Worm (Caenorhabditis elegans) whole organism, young adult: ENCODE measurements around the gene EEED8.18.

Source experiments
- F37B4.10 ChIP-seq: fragments of 200-800 bp; sonication (Bioruptor generic); IDR thresholded peaks from 2 replicates; pipeline ENCODE4 v1.3.6; 2022; ENCODE audit warnings: missing genetic modification characterization, missing compliant biosample characterization
- F49E8.2 ChIP-seq: sonication (generic microtip); optimal IDR thresholded peaks from 3 replicates; lab custom pipeline; 2017; ENCODE audit warnings: missing genetic modification characterization, mild to moderate bottlenecking, missing compliant biosample characterization, antibody characterized with exemption, moderate library complexity; ENCODE audit not compliant: insufficient read depth
- F55B11.4 ChIP-seq: sonication (generic microtip); optimal IDR thresholded peaks from 2 replicates; lab custom pipeline; 2016; ENCODE audit warnings: missing compliant biosample characterization, missing genetic modification characterization, borderline replicate concordance; ENCODE audit not compliant: insufficient read depth
- T07F8.4 ChIP-seq: sonication (generic microtip); optimal IDR thresholded peaks from 2 replicates; lab custom pipeline; 2016; ENCODE audit warnings: mild to moderate bottlenecking, missing genetic modification characterization, moderate library complexity, missing compliant biosample characterization
- T26A5.8 ChIP-seq: sonication (generic microtip); optimal IDR thresholded peaks from 2 replicates; lab custom pipeline; 2016; ENCODE audit warnings: missing genetic modification characterization, missing compliant biosample characterization
- ama-1 ChIP-seq, 3 experiments: fragments of 150-350 bp in 1 of 3; sonication (generic microtip) in 2 of 3; optimal IDR thresholded peaks; 2 replicates each; lab custom pipeline; 2014 to 2018; ENCODE audit warnings: missing biosample characterization in 2 of 3, missing genetic modification characterization in 2 of 3, missing genetic modification reagents in 2 of 3
- cebp-1 ChIP-seq, 2 experiments: fragments of 200-800 bp in 1 of 2; sonication (Bioruptor generic) in 1 of 2; sonication (generic microtip) in 1 of 2; IDR thresholded peaks in 1 of 2; optimal IDR thresholded peaks in 1 of 2; 2 replicates each; pipeline versions ENCODE4 v1.3.6 to Lab custom; 2017 to 2022; ENCODE audit warnings: missing compliant biosample characterization in 2 of 2, missing genetic modification characterization in 2 of 2, mild to moderate bottlenecking in 1 of 2, missing genetic modification reagents in 1 of 2, moderate library complexity in 1 of 2
- cebp-2 ChIP-seq: fragments of 200-800 bp; sonication (Bioruptor generic); IDR thresholded peaks from 2 replicates; pipeline ENCODE4 v1.3.6; 2022; ENCODE audit warnings: missing genetic modification characterization, missing compliant biosample characterization
- ceh-40 ChIP-seq: fragments of 200-800 bp; sonication (Bioruptor generic); IDR thresholded peaks from 2 replicates; pipeline ENCODE4 v1.3.6; 2022; ENCODE audit warnings: missing genetic modification characterization, missing compliant biosample characterization
- ceh-91 ChIP-seq: fragments of 200-800 bp; sonication (Bioruptor generic); IDR thresholded peaks from 2 replicates; pipeline ENCODE4 v1.3.6; 2022; ENCODE audit warnings: missing genetic modification reagents, missing genetic modification characterization, missing compliant biosample characterization
- hlh-12 ChIP-seq: sonication (generic microtip); optimal IDR thresholded peaks from 2 replicates; lab custom pipeline; 2016; ENCODE audit warnings: missing genetic modification characterization, missing compliant biosample characterization
- hmg-1.2 ChIP-seq: fragments of 200-800 bp; sonication (Bioruptor generic); IDR thresholded peaks from 2 replicates; pipeline ENCODE4 v1.3.6; 2022; ENCODE audit warnings: missing genetic modification reagents, missing genetic modification characterization, missing compliant biosample characterization
- hmg-20 ChIP-seq: fragments of 200-800 bp; sonication (Bioruptor generic); IDR thresholded peaks from 2 replicates; pipeline ENCODE4 v1.3.6; 2022; ENCODE audit warnings: missing genetic modification reagents, missing genetic modification characterization, missing compliant biosample characterization
- hrde-1 ChIP-seq: sonication (generic microtip); optimal IDR thresholded peaks from 2 replicates; lab custom pipeline; 2016; ENCODE audit warnings: missing genetic modification characterization, mild to moderate bottlenecking, missing compliant biosample characterization, moderate library complexity, missing genotype, missing genetic modification reagents, borderline replicate concordance
- let-607 ChIP-seq, 2 experiments: fragments of 200-800 bp in 1 of 2; sonication (Bioruptor generic) in 1 of 2; sonication (generic microtip) in 1 of 2; optimal IDR thresholded peaks; 2 replicates each; lab custom pipeline; 2016 to 2018; ENCODE audit warnings: mild to moderate bottlenecking in 2 of 2, missing compliant biosample characterization in 2 of 2, missing genetic modification characterization in 2 of 2, moderate library complexity in 2 of 2, missing genotype in 1 of 2
- lin-26 ChIP-seq: fragments of 200-800 bp; sonication (Bioruptor generic); IDR thresholded peaks from 2 replicates; pipeline ENCODE4 v1.3.6; 2022; ENCODE audit warnings: missing genetic modification reagents, missing genetic modification characterization, missing compliant biosample characterization
- lin-35 ChIP-seq, 3 experiments: fragments of 150-350 bp in 2 of 3; sonication (generic microtip) in 1 of 3; optimal IDR thresholded peaks; 2 replicates each; lab custom pipeline; 2014 to 2018; ENCODE audit warnings: missing biosample characterization in 3 of 3, missing genetic modification characterization in 3 of 3, missing genetic modification reagents in 3 of 3
- lsl-1 ChIP-seq: fragments of 200-800 bp; sonication (Bioruptor generic); optimal IDR thresholded peaks from 2 replicates; lab custom pipeline; 2018; ENCODE audit warnings: mild to moderate bottlenecking, missing genetic modification characterization, moderate library complexity, missing compliant biosample characterization
- mes-4 ChIP-seq: sonication (generic microtip); optimal IDR thresholded peaks from 2 replicates; lab custom pipeline; 2016; ENCODE audit warnings: missing genotype, missing genetic modification characterization, missing compliant biosample characterization
- nhr-90 ChIP-seq: sonication (generic microtip); optimal IDR thresholded peaks from 2 replicates; lab custom pipeline; 2016; ENCODE audit warnings: missing genotype, mild to moderate bottlenecking, missing genetic modification characterization, missing compliant biosample characterization
- pbrm-1 ChIP-seq: fragments of 200-800 bp; sonication (Bioruptor generic); IDR thresholded peaks from 2 replicates; pipeline ENCODE4 v1.3.6; 2022; ENCODE audit warnings: missing genetic modification reagents, missing genetic modification characterization, missing compliant biosample characterization
- rcor-1 ChIP-seq: fragments of 200-800 bp; sonication (Bioruptor generic); IDR thresholded peaks from 2 replicates; pipeline ENCODE4 v1.3.6; 2022; ENCODE audit warnings: missing genetic modification reagents, missing genetic modification characterization, missing compliant biosample characterization
- rpc-1 ChIP-seq, 2 experiments: fragments of 150-350 bp in 1 of 2; sonication (generic microtip) in 1 of 2; optimal IDR thresholded peaks; 2 replicates each; lab custom pipeline; 2014 to 2018; ENCODE audit warnings: missing biosample characterization in 1 of 2, missing genetic modification characterization in 1 of 2, missing genetic modification reagents in 1 of 2, missing genotype in 1 of 2
- snpc-1.3 ChIP-seq: sonication (generic microtip); optimal IDR thresholded peaks from 2 replicates; lab custom pipeline; 2017; ENCODE audit warnings: missing genetic modification characterization, mild to moderate bottlenecking, missing compliant biosample characterization, antibody characterized with exemption, moderate library complexity, missing genotype, missing genetic modification reagents; ENCODE audit not compliant: insufficient read depth
- somi-1 ChIP-seq: fragments of 200-800 bp; sonication (Bioruptor generic); optimal IDR thresholded peaks from 2 replicates; lab custom pipeline; 2018; ENCODE audit warnings: mild to moderate bottlenecking, missing genetic modification characterization, missing compliant biosample characterization
- sptf-2 ChIP-seq: fragments of 200-800 bp; sonication (Bioruptor generic); optimal IDR thresholded peaks from 2 replicates; lab custom pipeline; 2018; ENCODE audit warnings: mild to moderate bottlenecking, missing genetic modification characterization, missing compliant biosample characterization
- ztf-22 ChIP-seq: fragments of 200-800 bp; sonication (Bioruptor generic); optimal IDR thresholded peaks from 2 replicates; lab custom pipeline; 2018; ENCODE audit warnings: mild to moderate bottlenecking, missing genetic modification characterization, moderate library complexity, missing compliant biosample characterization
- ztf-3 ChIP-seq: fragments of 200-800 bp; sonication (Bioruptor generic); optimal IDR thresholded peaks from 2 replicates; lab custom pipeline; 2018; ENCODE audit warnings: mild to moderate bottlenecking, missing genetic modification characterization, missing compliant biosample characterization

EEED8.18 gene

ce11 chrII:5449620-5450019 is 37.2 kb upstream of the EEED8.18 start:
- TF ChIP-seq ztf-3: no peak
- no peak for TF ChIP-seq hmg-1.2 (GFP tag; lab: Robert Waterston, UW)
- TF ChIP-seq somi-1 (GFP tag; lab: Kevin White, UChicago): no peak
- TF ChIP-seq lin-35 (GFP tag; optimal IDR thresholded peaks at IDR 0.05; lab: Kevin White, UChicago): no peak

- TF ChIP-seq lin-26 (no peak), F37B4.10 (GFP tag; lab: Robert Waterston, UW) (no peak), ztf-22 (GFP tag; lab: Kevin White, UChicago) (no peak), rcor-1 (GFP tag; lab: Robert Waterston, UW) (no peak), mes-4 (no peak), T26A5.8 (no peak), let-607 (tag; optimal IDR thresholded peaks at IDR 0.05; lab: Kevin White, UChicago) (no peak), lsl-1 (GFP tag; lab: Kevin White, UChicago) (no peak), snpc-1.3 (tag; lab: Kevin White, UChicago) (no peak), pbrm-1 (no peak)
Observed at ce11 chrII:5449219-5449618, 36.8 kb upstream of the EEED8.18 start.

- TF ChIP-seq cebp-2: no peak
- no peak for TF ChIP-seq pbrm-1
- TF ChIP-seq T07F8.4 (tag; lab: Kevin White, UChicago): no peak
Observed at ce11 chrII:5447381-5447780, 35.0 kb upstream of the EEED8.18 start, which contains the start of gene cex-1. Gene cex-1, plus strand, starts transcription at chrII:5447681.

ce11 chrII:5446506-5446905 is 34.1 kb upstream of the EEED8.18 start, which contains the start of gene nmr-1:
Gene nmr-1, minus strand, starts transcription at chrII:5446606.
- TF ChIP-seq hmg-20: no peak
- TF ChIP-seq ceh-40 (GFP tag; lab: Robert Waterston, UW): no peak
- no peak for TF ChIP-seq F49E8.2 (tag; lab: Kevin White, UChicago)
- TF ChIP-seq, all 124 proteins: peak for 0

ce11 chrII:5437586-5437985 is 25.2 kb upstream of the EEED8.18 start, which contains the start of gene F07F6.1:
Gene F07F6.1, plus strand, starts transcription at chrII:5437886.
- no peak for TF ChIP-seq ama-1 (optimal IDR thresholded peaks at IDR 0.05; lab: Kevin White, UChicago)
- no peak for TF ChIP-seq ama-1 (GFP tag; optimal IDR thresholded peaks at IDR 0.05; lab: Kevin White, UChicago)
- no peak for TF ChIP-seq F55B11.4
- TF ChIP-seq pbrm-1: no peak
- no peak for TF ChIP-seq hlh-12
- no peak for TF ChIP-seq ceh-91 (GFP tag; lab: Robert Waterston, UW)

ce11 chrII:5436833-5437232 is 24.4 kb upstream of the EEED8.18 start, which contains the start of gene dct-5:
Gene dct-5, minus strand, starts transcription at chrII:5436933.
- no peak for TF ChIP-seq cebp-1 (GFP tag; IDR thresholded peaks at IDR 0.05; lab: Robert Waterston, UW)
- TF ChIP-seq cebp-1 (tag; optimal IDR thresholded peaks at IDR 0.05; lab: Kevin White, UChicago): no peak
- TF ChIP-seq mes-4: no peak
- no peak for TF ChIP-seq hrde-1 (tag; lab: Kevin White, UChicago)
- TF ChIP-seq sptf-2 (GFP tag; lab: Kevin White, UChicago): no peak
- TF ChIP-seq rpc-1 (optimal IDR thresholded peaks at IDR 0.05; lab: Kevin White, UChicago): no peak
- no peak for TF ChIP-seq rpc-1 (tag; optimal IDR thresholded peaks at IDR 0.05; lab: Kevin White, UChicago)
- no peak for TF ChIP-seq nhr-90 (tag; lab: Kevin White, UChicago)
